Worm (Caenorhabditis elegans): ENCODE measurements around the gene clk-1.

- TF ChIP-seq pqm-1 (tag; optimal IDR thresholded peaks at IDR 0.05) (no peak), lin-38 (GFP tag; IDR thresholded peaks at IDR 0.05) (no peak), unc-39 (tag; optimal IDR thresholded peaks at IDR 0.05) (no peak), pha-4 (GFP tag; IDR thresholded peaks at IDR 0.05) (no peak), pha-4 (tag; optimal IDR thresholded peaks at IDR 0.05) (no peak), unc-62 (GFP tag; optimal IDR thresholded peaks at IDR 0.05 in 1 of 2) (no peak), unc-62 (tag; optimal IDR thresholded peaks at IDR 0.05) (no peak), ZK337.2 (GFP tag; IDR thresholded peaks at IDR 0.05) (no peak), skn-1 (tag; optimal IDR thresholded peaks at IDR 0.05) (no peak), daf-12 (tag; optimal IDR thresholded peaks at IDR 0.05) (no peak), snpc-1.2 (GFP tag; IDR thresholded peaks at IDR 0.05) (no peak), nhr-25 (tag; optimal IDR thresholded peaks at IDR 0.05; ENCODE audit: borderline replicate concordance, insufficient read depth) (no peak), hlh-30 (tag; optimal IDR thresholded peaks at IDR 0.05; ENCODE audit: insufficient read depth) (no peak), lin-39 (tag; optimal IDR thresholded peaks at IDR 0.05) (no peak), snpc-4 (tag; optimal IDR thresholded peaks at IDR 0.05) (no peak), dmd-9 (GFP tag; IDR thresholded peaks at IDR 0.05) (no peak)
These were observed 48.6 kb downstream of the clk-1 start, which contains the start of gene sorf-2 for ce11 chrIII:5326323-5326722.
